Fruit fly (Drosophila melanogaster): ENCODE data around the gene Saf-B.
A peak's percentile ranks its signal among the peaks of the same experiment; 100 is the strongest.

Saf-B gene

DNA sequence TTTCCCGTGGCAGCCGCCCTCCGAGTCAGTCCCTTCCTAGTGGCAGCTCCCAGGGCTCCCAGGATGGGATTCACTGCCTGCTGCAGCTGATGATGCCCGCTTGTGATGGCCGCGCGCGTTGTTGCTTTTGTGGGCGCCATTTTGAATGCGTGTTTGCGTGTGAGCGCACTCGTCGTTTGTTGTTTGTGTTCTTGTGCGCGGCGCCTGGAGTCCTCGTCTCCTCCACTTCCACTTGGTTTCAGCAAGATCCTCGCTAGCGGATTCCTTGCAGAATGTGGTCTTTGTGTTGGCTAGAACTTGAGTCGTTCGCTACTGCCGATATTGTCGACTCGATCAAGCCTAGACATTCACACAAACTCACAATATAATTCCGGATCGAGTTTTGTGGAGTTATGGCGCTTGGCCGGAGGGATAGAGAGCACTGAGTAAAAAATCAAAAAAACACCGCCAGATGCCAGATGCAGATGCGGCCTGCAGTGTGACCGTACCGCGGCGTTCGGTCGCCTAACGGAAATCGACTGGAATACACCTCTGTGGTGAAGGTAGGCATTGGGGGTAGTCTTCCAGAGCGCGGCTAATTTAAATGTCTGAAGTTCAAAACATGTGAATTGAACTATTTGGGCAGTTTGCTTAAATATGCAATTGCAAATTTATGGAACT is 53.3 kb downstream of the Saf-B start, which contains the start of gene CycB3 (continued):
- TF ChIP-seq Abd-B (GFP tag; optimal IDR thresholded peaks at IDR 0.05) (no peak), CG18262 (tag; optimal IDR thresholded peaks at IDR 0.05) (peak; percentile 17), shn (GFP tag; optimal IDR thresholded peaks at IDR 0.05) (no peak), nerfin-1 (tag; optimal IDR thresholded peaks at IDR 0.05) (peak; percentile 40), CG4360 (GFP tag; IDR thresholded peaks at IDR 0.05) (0 out of 2 replicates have a peak, but pooled peaks have one; percentile 22), CG14014 (GFP tag; IDR thresholded peaks at IDR 0.05) (0 out of 2 replicates have a peak, but pooled peaks have one; percentile 31), CG10366 (GFP tag; IDR thresholded peaks at IDR 0.05) (no peak), zen2 (GFP tag; IDR thresholded peaks at IDR 0.05; ENCODE audit: partially characterized antibody) (no peak), knrl (GFP tag; IDR thresholded peaks at IDR 0.05; ENCODE audit: partially characterized antibody) (peak; percentile 27; the same call in 1 of the 3 replicates), Awh (GFP tag; IDR thresholded peaks at IDR 0.05) (no peak), ab (GFP tag; optimal IDR thresholded peaks at IDR 0.05) (no peak), pros (GFP tag; optimal IDR thresholded peaks at IDR 0.05) (no peak), CG12104 (GFP tag; optimal IDR thresholded peaks at IDR 0.05) (no peak), CG15073 (GFP tag; optimal IDR thresholded peaks at IDR 0.05) (no peak), MTF-1 (GFP tag; optimal IDR thresholded peaks at IDR 0.05; ENCODE audit: borderline replicate concordance) (peak; percentile 63), Hmx (GFP tag; optimal IDR thresholded peaks at IDR 0.05) (no peak), cg (GFP tag; optimal IDR thresholded peaks at IDR 0.05) (peak; percentile 1), dysf (GFP tag; IDR thresholded peaks at IDR 0.05) (no peak), ken (GFP tag; IDR thresholded peaks at IDR 0.05) (0 out of 3 replicates have a peak, but pooled peaks have one; percentile 9), zen (tag; optimal IDR thresholded peaks at IDR 0.05) (peak; percentile 33), ewg (GFP tag; optimal IDR thresholded peaks at IDR 0.05) (peak; percentile 22), al (GFP tag; IDR thresholded peaks at IDR 0.05) (no peak), CG11560 (tag; IDR thresholded peaks at IDR 0.05) (no peak), gsb (GFP tag; IDR thresholded peaks at IDR 0.05) (no peak), Meics (GFP tag; optimal IDR thresholded peaks at IDR 0.05) (no peak), vfl (GFP tag; optimal IDR thresholded peaks at IDR 0.05) (no peak), Hr3 (GFP tag; optimal IDR thresholded peaks at IDR 0.05) (no peak), crp (GFP tag; optimal IDR thresholded peaks at IDR 0.05) (peak in 1 of 2 experiments; percentile 64), CG43689 (GFP tag; IDR thresholded peaks at IDR 0.05) (no peak), MBD-R2 (GFP tag; IDR thresholded peaks at IDR 0.05) (peak; percentile 68), CG2116 (GFP tag; optimal IDR thresholded peaks at IDR 0.05) (peak; percentile 99), nerfin-2 (GFP tag; IDR thresholded peaks at IDR 0.05; ENCODE audit: partially characterized antibody) (0 out of 2 replicates have a peak, but pooled peaks have one; percentile 19), sens-2 (GFP tag; IDR thresholded peaks at IDR 0.05) (no peak), hth (optimal IDR thresholded peaks at IDR 0.05) (no peak), en (GFP tag; optimal IDR thresholded peaks at IDR 0.05) (no peak), sens (GFP tag) (peak; percentile 75), E2f2 (GFP tag; IDR thresholded peaks at IDR 0.05) (peak; percentile 100), unc-4 (GFP tag; IDR thresholded peaks at IDR 0.05; ENCODE audit: partially characterized antibody) (0 out of 2 replicates have a peak, but pooled peaks have one; percentile 27), Mes4 (GFP tag; optimal IDR thresholded peaks at IDR 0.05) (no peak), Doc3 (GFP tag; IDR thresholded peaks at IDR 0.05; ENCODE audit: partially characterized antibody) (no peak), Hr39 (optimal IDR thresholded peaks at IDR 0.05) (no peak), CG17328 (GFP tag; IDR thresholded peaks at IDR 0.05) (peak; percentile 46; the same call in 1 of the 2 replicates), CG9797 (GFP tag; optimal IDR thresholded peaks at IDR 0.05) (peak; percentile 98), danr (GFP tag; IDR thresholded peaks at IDR 0.05) (no peak), her (GFP tag; optimal IDR thresholded peaks at IDR 0.05) (peak; percentile 48), CG1602 (GFP tag; optimal IDR thresholded peaks at IDR 0.05) (no peak), abd-A (tag; optimal IDR thresholded peaks at IDR 0.05) (no peak), gfzf (GFP tag; optimal IDR thresholded peaks at IDR 0.05) (peak; percentile 92), h (optimal IDR thresholded peaks at IDR 0.05) (no peak), dmrt11E (tag; optimal IDR thresholded peaks at IDR 0.05) (peak; percentile 31), Blimp-1 (GFP tag; optimal IDR thresholded peaks at IDR 0.05) (no peak)

Measured in whole organism, embryonic.